Worm (Caenorhabditis elegans) whole organism, early embryonic: ENCODE measurements around the gene C16C8.7.

Experiments used
- F13C5.2 ChIP-seq: sonication (generic microtip); optimal IDR thresholded peaks from 2 replicates; lab custom pipeline; 2017; ENCODE audit warnings: mild to moderate bottlenecking, missing genetic modification characterization, inconsistent platforms, missing compliant biosample characterization
- sea-1 ChIP-seq: fragments of 200-800 bp; sonication (Bioruptor generic); conservative IDR thresholded peaks from 2 replicates; pipeline ENCODE4 v1.3.6; 2022; ENCODE audit warnings: missing genetic modification characterization, missing compliant biosample characterization
- tbx-37 ChIP-seq: fragments of 200-800 bp; sonication (Bioruptor generic); conservative IDR thresholded peaks from 2 replicates; pipeline ENCODE4 v1.3.6; 2022; ENCODE audit warnings: missing genetic modification reagents, missing genetic modification characterization, missing compliant biosample characterization

ce11 chrII:3429400-3429799, 30.5 kb downstream of the C16C8.7 start, which contains the start of gene C16C8.18:
- TF ChIP-seq F13C5.2 (tag; lab: Kevin White, UChicago) (no peak), tbx-37 (GFP tag; lab: Robert Waterston, UW) (no peak), sea-1 (GFP tag; lab: Robert Waterston, UW) (no peak)
